Fruit fly (Drosophila melanogaster) whole organism, embryonic: Measurements from ENCODE around the gene Zir.

ENCODE experiments used
- Awh ChIP-seq: fragments of 200-800 bp; sonication (Bioruptor generic); IDR thresholded peaks from 2 replicates; pipeline ENCODE4, ENCODE4 v1.3.6; 2022; ENCODE audit warnings: missing biosample characterization, missing genetic modification characterization
- CG10321 ChIP-seq: fragments of 200-800 bp; sonication (Bioruptor generic); IDR thresholded peaks from 2 replicates; pipeline ENCODE4 v1.3.6; 2022; ENCODE audit warnings: missing biosample characterization, missing genetic modification characterization
- CG10462 ChIP-seq: fragments of 200-800 bp; sonication (Bioruptor generic); optimal IDR thresholded peaks from 2 replicates; lab custom pipeline; 2016; ENCODE audit warnings: missing biosample characterization, missing genetic modification characterization
- CG10654 ChIP-seq: fragments of 200-800 bp; sonication (Bioruptor generic); optimal IDR thresholded peaks from 2 replicates; lab custom pipeline; 2016; ENCODE audit warnings: missing biosample characterization, missing genetic modification characterization
- CG15514 ChIP-seq: fragments of 200-800 bp; sonication (Bioruptor generic); optimal IDR thresholded peaks from 3 replicates; lab custom pipeline; 2017; ENCODE audit warnings: missing biosample characterization, missing genetic modification characterization, mild to moderate bottlenecking, moderate library complexity, missing genetic modification reagents
- CG15696 ChIP-seq: fragments of 200-800 bp; sonication (Bioruptor generic); optimal IDR thresholded peaks from 2 replicates; lab custom pipeline; 2019; ENCODE audit warnings: missing biosample characterization, mild to moderate bottlenecking, missing genetic modification characterization, moderate library complexity
- CG17802 ChIP-seq: fragments of 200-800 bp; sonication (Bioruptor generic); optimal IDR thresholded peaks from 2 replicates; lab custom pipeline; 2018; ENCODE audit warnings: missing biosample characterization, mild to moderate bottlenecking, missing genetic modification characterization, moderate library complexity
- CG18476 ChIP-seq: fragments of 200-800 bp; sonication (Bioruptor generic); optimal IDR thresholded peaks from 2 replicates; lab custom pipeline; 2016; ENCODE audit warnings: missing biosample characterization, mild to moderate bottlenecking, missing genetic modification characterization
- CG18619 ChIP-seq: fragments of 200-800 bp; sonication (Bioruptor generic); optimal IDR thresholded peaks from 3 replicates; lab custom pipeline; 2017; ENCODE audit warnings: missing biosample characterization, mild to moderate bottlenecking, missing genetic modification characterization
- CG18764 ChIP-seq: fragments of 200-800 bp; sonication (Bioruptor generic); optimal IDR thresholded peaks from 3 replicates; lab custom pipeline; 2016; ENCODE audit warnings: missing biosample characterization, missing genetic modification characterization
- CG2199 ChIP-seq: fragments of 200-800 bp; sonication (Bioruptor generic); IDR thresholded peaks from 3 replicates; pipeline ENCODE4 v1.3.6; 2022; ENCODE audit warnings: missing biosample characterization, missing genetic modification characterization
- CG30020 ChIP-seq: fragments of 200-800 bp; optimal IDR thresholded peaks from 2 replicates; lab custom pipeline; 2019; ENCODE audit warnings: missing biosample characterization, mild to moderate bottlenecking, missing genetic modification characterization, moderate library complexity
- CG32767 ChIP-seq: fragments of 200-800 bp; sonication (Bioruptor generic); IDR thresholded peaks from 2 replicates; pipeline ENCODE4 v1.3.6; 2022; ENCODE audit warnings: missing biosample characterization, missing genetic modification characterization
- CG4617 ChIP-seq: fragments of 200-800 bp; sonication (Bioruptor generic); optimal IDR thresholded peaks from 3 replicates; lab custom pipeline; 2016; ENCODE audit warnings: missing biosample characterization, missing genetic modification characterization, borderline replicate concordance
- CG4707 ChIP-seq: fragments of 200-800 bp; sonication (Bioruptor generic); optimal IDR thresholded peaks from 2 replicates; lab custom pipeline; 2018; ENCODE audit warnings: missing biosample characterization, mild to moderate bottlenecking, missing genetic modification characterization, moderate library complexity
- CG4730 ChIP-seq: fragments of 200-800 bp; sonication (Bioruptor generic); IDR thresholded peaks from 2 replicates; pipeline ENCODE4 v1.3.6; 2022; ENCODE audit warnings: missing biosample characterization, missing genetic modification characterization
- CG7786 ChIP-seq: fragments of 200-800 bp; sonication (Bioruptor generic); optimal IDR thresholded peaks from 2 replicates; lab custom pipeline; 2016; ENCODE audit warnings: missing biosample characterization, missing genetic modification characterization
- CTCF ChIP-seq: fragments of 200-800 bp; sonication (Bioruptor generic); optimal IDR thresholded peaks from 2 replicates; lab custom pipeline; 2017; ENCODE audit warnings: missing biosample characterization, mild to moderate bottlenecking, missing genetic modification characterization, moderate library complexity
- Dref ChIP-seq: fragments of 200-800 bp; sonication (Bioruptor generic); IDR thresholded peaks from 2 replicates; pipeline ENCODE4 v1.3.6; 2022; ENCODE audit warnings: missing biosample characterization, missing genetic modification characterization
- Ets97D ChIP-seq: fragments of 200-800 bp; sonication (Bioruptor generic); optimal IDR thresholded peaks from 3 replicates; lab custom pipeline; 2016; ENCODE audit warnings: missing biosample characterization, missing genetic modification characterization
- Hey ChIP-seq: fragments of 200-800 bp; sonication (Bioruptor generic); optimal IDR thresholded peaks from 3 replicates; lab custom pipeline; 2018; ENCODE audit warnings: missing biosample characterization, mild to moderate bottlenecking, missing genetic modification characterization
- MESR4 ChIP-seq: fragments of 200-800 bp; sonication (Bioruptor generic); optimal IDR thresholded peaks from 2 replicates; lab custom pipeline; 2018; ENCODE audit warnings: missing biosample characterization, mild to moderate bottlenecking, missing genetic modification characterization, moderate library complexity
- Scr ChIP-seq: fragments of 200-800 bp; sonication (Bioruptor generic); IDR thresholded peaks from 2 replicates; pipeline ENCODE4 v1.3.6; 2022; ENCODE audit warnings: missing biosample characterization, missing genetic modification characterization; ENCODE audit not compliant: partially characterized antibody
- Sin3A ChIP-seq: fragments of >200 bp; optimal IDR thresholded peaks from 2 replicates; lab custom pipeline; 2018
- Sox102F ChIP-seq: fragments of 200-800 bp; sonication (Bioruptor generic); optimal IDR thresholded peaks from 2 replicates; lab custom pipeline; 2018; ENCODE audit warnings: missing biosample characterization, mild to moderate bottlenecking, missing genetic modification characterization, moderate library complexity
- Trl ChIP-seq, 3 experiments: fragments of >200 bp in 2 of 3; fragments of 200-800 bp in 1 of 3; sonication (Bioruptor generic) in 1 of 3; optimal IDR thresholded peaks; 2 replicates in 1 of 3; 3 replicates in 2 of 3; lab custom pipeline; 2016 to 2017; ENCODE audit warnings: missing biosample characterization in 1 of 3, missing genetic modification characterization in 1 of 3
- Vsx1 ChIP-seq: fragments of 200-800 bp; sonication (Bioruptor generic); optimal IDR thresholded peaks from 2 replicates; lab custom pipeline; 2017; ENCODE audit warnings: missing biosample characterization, mild to moderate bottlenecking, missing genetic modification characterization, missing genetic modification reagents
- ac ChIP-seq: fragments of 200-800 bp; sonication (Bioruptor generic); optimal IDR thresholded peaks from 3 replicates; lab custom pipeline; 2017; ENCODE audit warnings: missing biosample characterization, mild to moderate bottlenecking, missing genetic modification characterization
- al ChIP-seq: fragments of 200-800 bp; sonication (Bioruptor generic); IDR thresholded peaks from 2 replicates; pipeline ENCODE4 v1.3.6; 2022; ENCODE audit warnings: missing biosample characterization, missing genetic modification characterization
- aop ChIP-seq: fragments of 200-800 bp; sonication (Bioruptor generic); IDR thresholded peaks from 2 replicates; pipeline ENCODE4 v1.3.6; 2022; ENCODE audit warnings: missing biosample characterization, missing genetic modification characterization
- ap ChIP-seq: fragments of 200-800 bp; sonication (Bioruptor generic); IDR thresholded peaks from 2 replicates; pipeline ENCODE4 v1.3.6; 2022; ENCODE audit warnings: missing biosample characterization, missing genetic modification characterization
- bcd ChIP-seq: fragments of 200-800 bp; sonication (Bioruptor generic); optimal IDR thresholded peaks from 2 replicates; lab custom pipeline; 2017; ENCODE audit warnings: missing biosample characterization, mild to moderate bottlenecking, missing genetic modification characterization
- bowl ChIP-seq: fragments of 200-800 bp; sonication (Bioruptor generic); IDR thresholded peaks from 2 replicates; pipeline ENCODE4 v1.3.6; 2022; ENCODE audit warnings: missing biosample characterization, missing genetic modification characterization
- dimm ChIP-seq: fragments of 200-800 bp; sonication (Bioruptor generic); IDR thresholded peaks from 2 replicates; pipeline ENCODE4 v1.3.6; 2022; ENCODE audit warnings: missing biosample characterization, missing genetic modification characterization
- dpn ChIP-seq, 2 experiments: fragments of 200-800 bp; sonication (Bioruptor generic); optimal IDR thresholded peaks; 3 replicates each; lab custom pipeline; 2016; ENCODE audit warnings: missing biosample characterization in 2 of 2, missing genetic modification characterization in 2 of 2
- eve ChIP-seq, 2 experiments: fragments of >200 bp; optimal IDR thresholded peaks; 2 replicates each; lab custom pipeline; 2017; ENCODE audit warnings: missing biosample characterization in 2 of 2, missing genetic modification characterization in 2 of 2
- fd96Cb ChIP-seq: fragments of 200-800 bp; sonication (Bioruptor generic); optimal IDR thresholded peaks from 2 replicates; lab custom pipeline; 2018; ENCODE audit warnings: missing biosample characterization, mild to moderate bottlenecking, missing genetic modification characterization, moderate library complexity
- grn ChIP-seq: fragments of 200-800 bp; sonication (Bioruptor generic); optimal IDR thresholded peaks from 3 replicates; lab custom pipeline; 2017; ENCODE audit warnings: missing biosample characterization, missing genetic modification characterization
- gro ChIP-seq: fragments of 200-800 bp; sonication (Bioruptor generic); optimal IDR thresholded peaks from 2 replicates; lab custom pipeline; 2016; ENCODE audit warnings: missing biosample characterization, missing genetic modification characterization
- insv ChIP-seq, 2 experiments: fragments of 200-800 bp; sonication (Bioruptor generic); optimal IDR thresholded peaks; 3 replicates each; lab custom pipeline; 2016 to 2018; ENCODE audit warnings: missing biosample characterization in 2 of 2, missing genetic modification characterization in 2 of 2
- knrl ChIP-seq: fragments of 200-800 bp; sonication (Bioruptor generic); IDR thresholded peaks from 3 replicates; pipeline ENCODE4 v1.3.6; 2022; ENCODE audit warnings: missing biosample characterization, missing genetic modification characterization; ENCODE audit not compliant: partially characterized antibody
- lilli ChIP-seq: fragments of 200-800 bp; sonication (Bioruptor generic); optimal IDR thresholded peaks from 3 replicates; lab custom pipeline; 2016; ENCODE audit warnings: missing biosample characterization, missing genetic modification characterization
- mld ChIP-seq: fragments of 200-800 bp; sonication (Bioruptor generic); IDR thresholded peaks from 3 replicates; pipeline ENCODE4 v1.3.6; 2022; ENCODE audit warnings: missing biosample characterization, missing genetic modification characterization; ENCODE audit not compliant: partially characterized antibody
- onecut ChIP-seq: fragments of 200-800 bp; sonication (Bioruptor generic); IDR thresholded peaks from 2 replicates; pipeline ENCODE4 v1.3.6; 2022; ENCODE audit warnings: missing biosample characterization, missing genetic modification characterization
- org-1 ChIP-seq: fragments of 200-800 bp; sonication (Bioruptor generic); optimal IDR thresholded peaks from 2 replicates; lab custom pipeline; 2017; ENCODE audit warnings: missing biosample characterization, missing genetic modification characterization
- pb ChIP-seq: fragments of 200-800 bp; sonication (Bioruptor generic); optimal IDR thresholded peaks from 3 replicates; lab custom pipeline; 2016; ENCODE audit warnings: missing biosample characterization, missing genetic modification characterization
- repo ChIP-seq: fragments of 200-800 bp; sonication (Bioruptor generic); optimal IDR thresholded peaks from 2 replicates; lab custom pipeline; 2016; ENCODE audit warnings: missing biosample characterization, missing genetic modification characterization
- sisA ChIP-seq: fragments of 200-800 bp; sonication (Bioruptor generic); IDR thresholded peaks from 2 replicates; pipeline ENCODE4 v1.3.6; 2022; ENCODE audit warnings: missing biosample characterization, missing genetic modification characterization
- twi ChIP-seq: fragments of 200-800 bp; optimal IDR thresholded peaks from 2 replicates; lab custom pipeline; 2019; ENCODE audit warnings: missing biosample characterization, mild to moderate bottlenecking, missing genetic modification characterization, moderate library complexity
- unc-4 ChIP-seq: fragments of 200-800 bp; sonication (Bioruptor generic); IDR thresholded peaks from 2 replicates; pipeline ENCODE4 v1.3.6; 2022; ENCODE audit warnings: missing biosample characterization, missing genetic modification characterization; ENCODE audit not compliant: partially characterized antibody
- vnd ChIP-seq: fragments of 200-800 bp; sonication (Bioruptor generic); IDR thresholded peaks from 3 replicates; pipeline ENCODE4 v1.3.6; 2022; ENCODE audit warnings: missing biosample characterization, missing genetic modification characterization; ENCODE audit not compliant: partially characterized antibody
- zen ChIP-seq: fragments of 200-800 bp; sonication (Bioruptor generic); optimal IDR thresholded peaks from 3 replicates; lab custom pipeline; 2018; ENCODE audit warnings: missing biosample characterization, mild to moderate bottlenecking, missing genetic modification characterization, moderate library complexity

Zir gene

dm6 chr2L:106540-106939 is 12.0 kb downstream of the Zir start, which contains the start of the genes Nhe1 and Sam-S (continued):
- TF ChIP-seq gro (no peak), CG15514 (GFP tag; lab: Kevin White, UChicago) (peak; percentile 95), dpn (GFP tag; optimal IDR thresholded peaks at IDR 0.05; lab: Kevin White, UChicago) (no peak), Awh (no peak), CG4617 (GFP tag; lab: Kevin White, UChicago) (peak; percentile 38), CG32767 (GFP tag; lab: Robert Waterston, UW) (no peak), twi (tag; lab: Kevin White, UChicago) (peak; percentile 15), CG10321 (no peak), Hey (tag; lab: Kevin White, UChicago) (no peak), CG18476 (no peak), CG10462 (GFP tag; lab: Kevin White, UChicago) (no peak), CG10654 (GFP tag; lab: Kevin White, UChicago) (no peak), zen (tag; lab: Kevin White, UChicago) (no peak), CG2199 (no peak), repo (GFP tag; lab: Kevin White, UChicago) (no peak), Scr (peak; percentile 14), Sin3A (lab: Kevin White, UChicago) (no peak), pb (GFP tag; lab: Kevin White, UChicago) (no peak), vnd (GFP tag; lab: Robert Waterston, UW) (no peak), CG18619 (no peak), CG18764 (no peak), knrl (no peak), aop (GFP tag; lab: Robert Waterston, UW) (no peak), CG15696 (no peak), unc-4 (GFP tag; lab: Robert Waterston, UW) (0 out of 2 replicates have a peak, but pooled peaks have one; percentile 35), Sox102F (GFP tag; lab: Kevin White, UChicago) (no peak), onecut (GFP tag; lab: Robert Waterston, UW) (no peak), bcd (GFP tag; lab: Kevin White, UChicago) (no peak), org-1 (GFP tag; lab: Kevin White, UChicago) (no peak), Ets97D (GFP tag; lab: Kevin White, UChicago) (peak; percentile 6), ap (GFP tag; lab: Robert Waterston, UW) (no peak), CG4707 (no peak), dimm (GFP tag; lab: Robert Waterston, UW) (no peak), eve (GFP tag; optimal IDR thresholded peaks at IDR 0.05; lab: Kevin White, UChicago) (no peak), ac (GFP tag; lab: Kevin White, UChicago) (no peak), fd96Cb (tag; lab: Kevin White, UChicago) (no peak), Trl (optimal IDR thresholded peaks at IDR 0.05; lab: Kevin White, UChicago) (no peak), Trl (GFP tag; optimal IDR thresholded peaks at IDR 0.05; lab: Kevin White, UChicago) (no peak), CG7786 (GFP tag; lab: Kevin White, UChicago) (no peak), CG30020 (tag; lab: Kevin White, UChicago) (no peak), mld (GFP tag; lab: Robert Waterston, UW) (no peak), grn (no peak), Vsx1 (GFP tag; lab: Kevin White, UChicago) (no peak), CG4730 (GFP tag; lab: Robert Waterston, UW) (no peak), lilli (no peak), bowl (GFP tag; lab: Robert Waterston, UW) (no peak), sisA (GFP tag; lab: Robert Waterston, UW) (no peak), CTCF (GFP tag; lab: Kevin White, UChicago) (no peak), insv (GFP tag; optimal IDR thresholded peaks at IDR 0.05; lab: Kevin White, UChicago) (no peak), CG17802 (tag; lab: Kevin White, UChicago) (no peak), al (GFP tag; lab: Robert Waterston, UW) (no peak), MESR4 (GFP tag; lab: Kevin White, UChicago) (peak; percentile 83), Dref (GFP tag; lab: Robert Waterston, UW) (peak; percentile 55)
